Worm (Caenorhabditis elegans) whole organism, L1 larva: ENCODE data around the gene ugt-1.

Experiments
- C16A3.4 ChIP-seq: fragments of 150-350 bp; optimal IDR thresholded peaks from 2 replicates; lab custom pipeline; 2014; ENCODE audit warnings: missing biosample characterization, missing genetic modification characterization
- Y116A8C.19 ChIP-seq: sonication (generic microtip); optimal IDR thresholded peaks from 2 replicates; lab custom pipeline; 2016; ENCODE audit warnings: missing compliant biosample characterization, missing genetic modification characterization, borderline replicate concordance
- aha-1 ChIP-seq: fragments of 150-350 bp; optimal IDR thresholded peaks from 2 replicates; lab custom pipeline; 2014; ENCODE audit warnings: missing biosample characterization, missing genetic modification characterization
- alr-1 ChIP-seq: fragments of 200-800 bp; sonication (Bioruptor generic); optimal IDR thresholded peaks from 2 replicates; lab custom pipeline; 2018; ENCODE audit warnings: borderline replicate concordance, mild to moderate bottlenecking, missing genetic modification characterization, missing compliant biosample characterization
- aly-2 ChIP-seq: fragments of 150-350 bp; optimal IDR thresholded peaks from 2 replicates; lab custom pipeline; 2014; ENCODE audit warnings: missing biosample characterization, missing genetic modification characterization
- ceh-63 ChIP-seq: fragments of 200-800 bp; sonication (Bioruptor generic); optimal IDR thresholded peaks from 2 replicates; lab custom pipeline; 2018; ENCODE audit warnings: mild to moderate bottlenecking, missing genetic modification characterization, missing compliant biosample characterization
- ceh-8 ChIP-seq: fragments of 200-800 bp; sonication (Bioruptor generic); optimal IDR thresholded peaks from 2 replicates; lab custom pipeline; 2018; ENCODE audit warnings: mild to moderate bottlenecking, missing genetic modification characterization, moderate library complexity, missing compliant biosample characterization
- ceh-88 ChIP-seq: fragments of 200-800 bp; sonication (Bioruptor generic); IDR thresholded peaks from 2 replicates; pipeline ENCODE4 v1.3.6; 2022; ENCODE audit warnings: missing genetic modification characterization, missing compliant biosample characterization
- ces-1 ChIP-seq: fragments of 150-350 bp; optimal IDR thresholded peaks from 2 replicates; lab custom pipeline; 2014; ENCODE audit warnings: missing biosample characterization, missing genetic modification reagents, missing genetic modification characterization
- dsc-1 ChIP-seq: sonication (generic microtip); optimal IDR thresholded peaks from 2 replicates; lab custom pipeline; 2016; ENCODE audit warnings: mild to moderate bottlenecking, missing genetic modification characterization, missing compliant biosample characterization
- efl-1 ChIP-seq, 4 experiments: fragments of 150-350 bp; optimal IDR thresholded peaks in 3 of 4; peaks in 1 of 4; 1 replicate in 1 of 4; 2 replicates in 3 of 4; lab custom pipeline; 2014; ENCODE audit warnings: missing biosample characterization in 2 of 4, missing genetic modification characterization in 2 of 4, missing genetic modification reagents in 2 of 4
- efl-3 ChIP-seq: fragments of 200-800 bp; sonication (Bioruptor generic); optimal IDR thresholded peaks from 2 replicates; lab custom pipeline; 2018; ENCODE audit warnings: mild to moderate bottlenecking, missing genetic modification characterization, missing compliant biosample characterization
- egl-13 ChIP-seq: sonication (generic microtip); optimal IDR thresholded peaks from 2 replicates; lab custom pipeline; 2016; ENCODE audit warnings: missing genotype, missing genetic modification reagents, missing genetic modification characterization, missing compliant biosample characterization
- egl-27 ChIP-seq, 2 experiments: fragments of 150-350 bp in 1 of 2; sonication (generic microtip); optimal IDR thresholded peaks; 3 replicates each; lab custom pipeline; 2017 to 2018; ENCODE audit warnings: missing biosample characterization in 2 of 2, missing genetic modification characterization in 2 of 2, missing genetic modification reagents in 2 of 2
- elt-2 ChIP-seq: sonication (generic microtip); optimal IDR thresholded peaks from 2 replicates; lab custom pipeline; 2016; ENCODE audit warnings: missing genetic modification characterization, mild to moderate bottlenecking, inconsistent platforms, missing compliant biosample characterization, missing genetic modification reagents
- ets-5 ChIP-seq: fragments of 200-800 bp; sonication (Bioruptor generic); IDR thresholded peaks from 2 replicates; pipeline ENCODE4 v1.3.6; 2022; ENCODE audit warnings: missing genetic modification characterization, missing compliant biosample characterization
- fkh-4 ChIP-seq: sonication (generic microtip); optimal IDR thresholded peaks from 2 replicates; lab custom pipeline; 2016; ENCODE audit warnings: missing compliant biosample characterization, missing genetic modification characterization, borderline replicate concordance
- hlh-17 ChIP-seq: fragments of 200-800 bp; sonication (Bioruptor generic); optimal IDR thresholded peaks from 2 replicates; lab custom pipeline; 2018; ENCODE audit warnings: missing genetic modification characterization, mild to moderate bottlenecking, missing compliant biosample characterization, moderate library complexity, borderline replicate concordance
- hlh-4 ChIP-seq: sonication (generic microtip); optimal IDR thresholded peaks from 2 replicates; lab custom pipeline; 2016; ENCODE audit warnings: mild to moderate bottlenecking, missing genetic modification characterization, missing compliant biosample characterization
- hpl-2 ChIP-seq: fragments of 150-350 bp; optimal IDR thresholded peaks from 2 replicates; lab custom pipeline; 2014; ENCODE audit warnings: missing biosample characterization, missing genetic modification reagents, missing genetic modification characterization
- isw-1 ChIP-seq: fragments of 200-800 bp; sonication (Bioruptor generic); IDR thresholded peaks from 2 replicates; pipeline ENCODE4 v1.3.6; 2022; ENCODE audit warnings: missing genetic modification characterization, missing compliant biosample characterization
- lin-13 ChIP-seq: fragments of 150-350 bp; optimal IDR thresholded peaks from 2 replicates; lab custom pipeline; 2014; ENCODE audit warnings: missing biosample characterization, missing genetic modification reagents, missing genetic modification characterization
- lin-14 ChIP-seq: fragments of 200-800 bp; sonication (Bioruptor generic); optimal IDR thresholded peaks from 2 replicates; lab custom pipeline; 2018; ENCODE audit warnings: mild to moderate bottlenecking, missing genetic modification characterization, moderate library complexity, missing compliant biosample characterization
- lin-35 ChIP-seq, 2 experiments: fragments of 150-350 bp; optimal IDR thresholded peaks; 2 replicates each; lab custom pipeline; 2014; ENCODE audit warnings: missing biosample characterization in 2 of 2, missing genetic modification characterization in 2 of 2, missing genetic modification reagents in 2 of 2
- lin-39 ChIP-seq: fragments of 150-350 bp; optimal IDR thresholded peaks from 2 replicates; lab custom pipeline; 2014; ENCODE audit warnings: missing biosample characterization, missing genetic modification reagents, missing genetic modification characterization
- lir-3 ChIP-seq: sonication (generic microtip); optimal IDR thresholded peaks from 2 replicates; lab custom pipeline; 2016; ENCODE audit warnings: mild to moderate bottlenecking, missing genetic modification characterization, moderate library complexity, missing compliant biosample characterization; ENCODE audit not compliant: poor library complexity
- lsy-2 ChIP-seq, 2 experiments: fragments of 150-350 bp; optimal IDR thresholded peaks; 2 replicates each; lab custom pipeline; 2014; ENCODE audit warnings: missing biosample characterization in 2 of 2, missing genetic modification characterization in 2 of 2
- mef-2 ChIP-seq: fragments of 150-350 bp; optimal IDR thresholded peaks from 2 replicates; lab custom pipeline; 2014; ENCODE audit warnings: missing biosample characterization, missing genetic modification characterization
- nhr-20 ChIP-seq: sonication (generic microtip); optimal IDR thresholded peaks from 2 replicates; lab custom pipeline; 2016; ENCODE audit warnings: mild to moderate bottlenecking, missing genetic modification characterization, missing compliant biosample characterization
- nhr-77 ChIP-seq: fragments of 150-350 bp; optimal IDR thresholded peaks from 2 replicates; lab custom pipeline; 2014; ENCODE audit warnings: missing biosample characterization, missing genetic modification characterization
- nhr-84 ChIP-seq: sonication (generic microtip); optimal IDR thresholded peaks from 2 replicates; lab custom pipeline; 2017; ENCODE audit warnings: missing biosample characterization, missing genetic modification characterization
- pax-3 ChIP-seq: fragments of 200-800 bp; sonication (Bioruptor generic); optimal IDR thresholded peaks from 2 replicates; lab custom pipeline; 2018; ENCODE audit warnings: mild to moderate bottlenecking, missing genetic modification characterization, moderate library complexity, missing compliant biosample characterization
- rnt-1 ChIP-seq: sonication (generic microtip); optimal IDR thresholded peaks from 2 replicates; lab custom pipeline; 2016; ENCODE audit warnings: mild to moderate bottlenecking, missing genetic modification characterization, moderate library complexity, missing compliant biosample characterization
- snpc-4 ChIP-seq: fragments of 150-350 bp; optimal IDR thresholded peaks from 2 replicates; lab custom pipeline; 2014; ENCODE audit warnings: missing biosample characterization, missing genetic modification characterization
- sox-4 ChIP-seq: sonication (generic microtip); optimal IDR thresholded peaks from 2 replicates; lab custom pipeline; 2016; ENCODE audit warnings: missing genetic modification characterization, missing compliant biosample characterization
- unc-130 ChIP-seq: fragments of 150-350 bp; optimal IDR thresholded peaks from 2 replicates; lab custom pipeline; 2017; ENCODE audit warnings: missing biosample characterization, missing genetic modification characterization, inconsistent platforms
- unc-86 ChIP-seq: sonication (generic microtip); optimal IDR thresholded peaks from 2 replicates; lab custom pipeline; 2016; ENCODE audit warnings: missing genetic modification characterization, missing compliant biosample characterization
- unc-98 ChIP-seq: fragments of 200-800 bp; sonication (Bioruptor generic); IDR thresholded peaks from 2 replicates; pipeline ENCODE4 v1.3.6; 2022; ENCODE audit warnings: missing genetic modification characterization, missing compliant biosample characterization
- vab-15 ChIP-seq: sonication (generic microtip); optimal IDR thresholded peaks from 2 replicates; lab custom pipeline; 2017; ENCODE audit warnings: missing genotype, mild to moderate bottlenecking, missing genetic modification characterization, missing compliant biosample characterization
- zag-1 ChIP-seq: fragments of 150-350 bp; optimal IDR thresholded peaks from 2 replicates; lab custom pipeline; 2014; ENCODE audit warnings: missing biosample characterization, missing genetic modification characterization
- zip-4 ChIP-seq: fragments of 200-800 bp; sonication (Bioruptor generic); optimal IDR thresholded peaks from 2 replicates; lab custom pipeline; 2018; ENCODE audit warnings: mild to moderate bottlenecking, missing genetic modification characterization, moderate library complexity, missing compliant biosample characterization
- ztf-11 ChIP-seq, 2 experiments: sonication (generic microtip); optimal IDR thresholded peaks; 2 replicates each; lab custom pipeline; 2016 to 2017; ENCODE audit warnings: missing genetic modification characterization in 2 of 2, missing biosample characterization in 1 of 2, missing compliant biosample characterization in 1 of 2

ugt-1 gene

DNA sequence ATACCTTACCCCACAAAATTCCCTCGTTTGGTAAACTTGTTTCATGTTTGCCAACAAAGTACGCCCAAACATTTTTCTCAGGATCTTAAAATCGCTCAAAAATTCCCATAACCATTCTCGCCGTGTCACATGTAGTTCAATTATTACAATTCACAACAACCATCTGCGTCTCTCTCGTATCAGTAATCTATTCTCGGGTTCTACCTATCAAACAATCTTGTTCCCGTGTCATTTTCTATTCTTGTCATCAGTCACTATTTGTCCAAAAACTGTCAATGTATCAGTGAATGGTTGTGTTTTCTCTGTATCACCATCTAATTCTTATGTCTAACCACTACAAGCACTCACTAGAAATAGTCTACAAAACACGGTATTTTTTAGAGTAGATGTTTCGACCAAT, 24.3 kb upstream of the ugt-1 start (continued):
- TF ChIP-seq sox-4 (tag; lab: Kevin White, UChicago) (no peak), nhr-20 (tag; lab: Kevin White, UChicago) (peak; percentile 72), ces-1 (GFP tag; lab: Kevin White, UChicago) (no peak), egl-27 (tag; optimal IDR thresholded peaks at IDR 0.05; lab: Kevin White, UChicago) (no peak), ceh-63 (GFP tag; lab: Kevin White, UChicago) (no peak), egl-13 (no peak), rnt-1 (no peak), ceh-8 (GFP tag; lab: Kevin White, UChicago) (no peak), mef-2 (tag; lab: Kevin White, UChicago) (no peak), unc-130 (no peak), hlh-4 (no peak), pax-3 (tag; lab: Kevin White, UChicago) (no peak), ztf-11 (tag; optimal IDR thresholded peaks at IDR 0.05; lab: Kevin White, UChicago) (no peak), lin-13 (GFP tag; lab: Kevin White, UChicago) (no peak), fkh-4 (no peak), alr-1 (tag; lab: Kevin White, UChicago) (no peak), ceh-88 (GFP tag; lab: Robert Waterston, UW) (no peak), elt-2 (tag; lab: Kevin White, UChicago) (peak; percentile 76), vab-15 (tag; lab: Kevin White, UChicago) (no peak), dsc-1 (tag; lab: Kevin White, UChicago) (no peak), lin-39 (tag; lab: Kevin White, UChicago) (no peak), C16A3.4 (tag; lab: Kevin White, UChicago) (peak; percentile 5), Y116A8C.19 (tag; lab: Kevin White, UChicago) (no peak), lsy-2 (tag; optimal IDR thresholded peaks at IDR 0.05; lab: Kevin White, UChicago) (no peak), hpl-2 (GFP tag; lab: Kevin White, UChicago) (no peak), hlh-17 (no peak), unc-86 (tag; lab: Kevin White, UChicago) (no peak), snpc-4 (tag; lab: Kevin White, UChicago) (no peak), lin-35 (GFP tag; optimal IDR thresholded peaks at IDR 0.05; lab: Kevin White, UChicago) (peak in 1 of 2 experiments; percentile 73), efl-1 (optimal IDR thresholded peaks at IDR 0.05; lab: Kevin White, UChicago) (no peak), efl-1 (GFP tag; optimal IDR thresholded peaks at IDR 0.05 in 1 of 2; lab: Kevin White, UChicago) (peak in 1 of 2 experiments; percentile 59), lir-3 (tag; lab: Kevin White, UChicago) (no peak), efl-3 (GFP tag; lab: Kevin White, UChicago) (no peak), unc-98 (GFP tag; lab: Robert Waterston, UW) (no peak), zip-4 (GFP tag; lab: Kevin White, UChicago) (no peak), nhr-84 (no peak), ets-5 (GFP tag; lab: Robert Waterston, UW) (no peak), isw-1 (no peak), zag-1 (no peak), aly-2 (no peak)
- TF ChIP-seq, all 84 proteins: peak for 14

DNA sequence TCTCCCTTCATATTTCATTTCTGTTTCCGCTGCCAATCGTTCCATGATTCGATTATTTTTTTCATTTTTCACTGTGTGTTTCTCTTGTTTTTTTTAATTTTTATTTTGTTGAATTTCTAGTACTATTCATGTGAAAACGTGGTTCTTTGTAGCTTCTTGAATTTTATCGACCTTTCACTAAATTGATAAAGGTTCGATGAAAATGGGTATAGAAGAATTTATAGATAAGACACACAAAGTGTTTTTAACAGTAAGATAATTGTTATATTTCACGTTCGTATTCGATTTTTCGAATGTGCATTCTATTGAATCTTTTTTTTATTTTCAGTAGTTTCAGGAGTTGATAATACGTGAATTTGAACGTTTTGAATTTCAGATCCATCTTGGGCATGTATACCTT, 23.5 kb upstream of the ugt-1 start, which contains the start of gene ugt-49:
TSS of gene ugt-49 (plus strand) at position 371 of the 400 bp plus-strand sequence.
- TF ChIP-seq ceh-8 (GFP tag; lab: Kevin White, UChicago) (no peak), vab-15 (tag; lab: Kevin White, UChicago) (no peak), nhr-77 (tag; lab: Kevin White, UChicago) (no peak), aha-1 (tag; lab: Kevin White, UChicago) (no peak), lin-14 (GFP tag; lab: Kevin White, UChicago) (no peak), nhr-84 (no peak)
- TF ChIP-seq, all 84 proteins: peak for 0
